Worm (Caenorhabditis elegans): ENCODE results near the gene Y116A8B.1.
A peak's percentile ranks its signal among the peaks of the same experiment; 100 is the strongest.

Y116A8B.1 gene

ce11 chrIV:17263714-17264113 lies 47.6 kb downstream of the Y116A8B.1 start (continued):
- TF ChIP-seq nhr-25 (tag; optimal IDR thresholded peaks at IDR 0.05) (peak; percentile 27), ama-1 (optimal IDR thresholded peaks at IDR 0.05) (no peak), fos-1 (tag; optimal IDR thresholded peaks at IDR 0.05) (peak; percentile 92), ZK546.5 (tag; optimal IDR thresholded peaks at IDR 0.05) (no peak), sma-9 (GFP tag; optimal IDR thresholded peaks at IDR 0.05) (no peak), sma-9 (tag; optimal IDR thresholded peaks at IDR 0.05) (no peak), lin-13 (GFP tag; optimal IDR thresholded peaks at IDR 0.05) (no peak), snpc-4 (tag; optimal IDR thresholded peaks at IDR 0.05) (no peak), mab-5 (tag; optimal IDR thresholded peaks at IDR 0.05) (no peak), sem-4 (tag; optimal IDR thresholded peaks at IDR 0.05) (no peak), nhr-21 (tag; optimal IDR thresholded peaks at IDR 0.05) (peak; percentile 75), nhr-237 (tag; optimal IDR thresholded peaks at IDR 0.05) (no peak), F13H6.1 (tag; optimal IDR thresholded peaks at IDR 0.05) (peak; percentile 54), aly-2 (tag; optimal IDR thresholded peaks at IDR 0.05) (no peak)

DNA sequence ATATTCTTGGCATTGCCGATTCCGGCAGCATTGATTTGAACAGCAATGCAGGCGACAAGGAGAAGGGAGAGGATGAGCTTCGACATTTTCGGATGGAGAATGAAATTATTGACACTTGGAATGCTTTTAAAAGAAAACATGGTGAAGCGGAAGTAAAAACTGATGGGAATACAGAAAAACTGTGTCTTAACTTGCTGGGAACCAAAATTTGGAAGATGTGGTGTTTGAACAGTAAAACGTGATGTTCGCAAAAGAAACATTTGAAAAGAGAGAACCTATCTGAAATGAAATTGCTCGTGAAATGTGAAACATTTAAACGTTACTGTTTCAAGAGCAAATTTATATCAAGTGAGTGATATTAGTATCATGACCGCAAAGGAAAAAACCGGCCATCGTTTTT lies 48.6 kb downstream of the Y116A8B.1 start, which contains the start of gene F26D10.13:
F26D10.13 (minus strand) TSS at position 101 of the 400 bp plus-strand sequence.
- TF ChIP-seq nhr-25 (tag; optimal IDR thresholded peaks at IDR 0.05): no peak
- TF ChIP-seq peb-1 (tag; optimal IDR thresholded peaks at IDR 0.05): no peak
- TF ChIP-seq lin-11 (tag; optimal IDR thresholded peaks at IDR 0.05): no peak
- no peak for TF ChIP-seq crh-2 (tag; optimal IDR thresholded peaks at IDR 0.05)
- no peak for TF ChIP-seq ZK546.5 (tag; optimal IDR thresholded peaks at IDR 0.05)
- no peak for TF ChIP-seq unc-55 (GFP tag; optimal IDR thresholded peaks at IDR 0.05)
- TF ChIP-seq C34F6.9 (tag; optimal IDR thresholded peaks at IDR 0.05): no peak

DNA sequence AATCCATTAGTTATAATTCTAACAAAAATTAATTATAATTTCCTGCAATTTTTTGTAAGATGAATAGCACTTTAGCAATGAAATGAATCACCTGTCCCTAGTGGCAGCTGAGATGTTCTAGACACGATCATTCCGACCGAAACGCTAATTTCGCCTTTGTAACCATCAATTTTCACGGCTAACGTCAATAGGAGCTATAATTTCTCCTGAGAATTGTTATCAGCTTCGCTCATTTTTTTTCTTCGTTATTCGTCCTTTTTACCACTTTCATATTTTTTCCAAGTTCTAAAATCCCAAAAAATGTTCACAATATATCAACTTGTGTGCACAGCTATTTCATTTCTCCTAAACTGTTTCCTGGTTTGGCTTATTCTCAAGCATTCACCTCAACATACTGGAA lies 49.1 kb downstream of the Y116A8B.1 start, which contains the start of gene str-187:
str-187 (plus strand) TSS at position 301 of the 400 bp plus-strand sequence.
- TF ChIP-seq fos-1 (tag; optimal IDR thresholded peaks at IDR 0.05): no peak
- TF ChIP-seq sma-3 (GFP tag; optimal IDR thresholded peaks at IDR 0.05): no peak
- no peak for TF ChIP-seq nhr-21 (tag; optimal IDR thresholded peaks at IDR 0.05)
- no peak for TF ChIP-seq unc-55 (GFP tag; optimal IDR thresholded peaks at IDR 0.05)
- no peak for TF ChIP-seq unc-39 (tag; optimal IDR thresholded peaks at IDR 0.05)
- no peak for TF ChIP-seq ZK546.5 (tag; optimal IDR thresholded peaks at IDR 0.05)
- no peak for TF ChIP-seq nhr-12 (tag; optimal IDR thresholded peaks at IDR 0.05)
- no peak for TF ChIP-seq ztf-1 (GFP tag; conservative IDR thresholded peaks at IDR 0.05)
- TF ChIP-seq nhr-10 (tag; optimal IDR thresholded peaks at IDR 0.05): no peak
- no peak for TF ChIP-seq nhr-6 (tag; optimal IDR thresholded peaks at IDR 0.05)
- TF ChIP-seq nhr-11 (tag; optimal IDR thresholded peaks at IDR 0.05): no peak
- no peak for TF ChIP-seq ztf-11 (tag; optimal IDR thresholded peaks at IDR 0.05)
- TF ChIP-seq peb-1 (tag; optimal IDR thresholded peaks at IDR 0.05): no peak
- TF ChIP-seq sma-9 (GFP tag; optimal IDR thresholded peaks at IDR 0.05): no peak
- TF ChIP-seq sma-9 (tag; optimal IDR thresholded peaks at IDR 0.05): no peak
- no peak for TF ChIP-seq dmd-4 (tag; optimal IDR thresholded peaks at IDR 0.05)
- no peak for TF ChIP-seq sem-4 (tag; optimal IDR thresholded peaks at IDR 0.05)
- no peak for TF ChIP-seq gmeb-1 (tag; optimal IDR thresholded peaks at IDR 0.05)
- TF ChIP-seq nhr-77 (tag; optimal IDR thresholded peaks at IDR 0.05): no peak

DNA sequence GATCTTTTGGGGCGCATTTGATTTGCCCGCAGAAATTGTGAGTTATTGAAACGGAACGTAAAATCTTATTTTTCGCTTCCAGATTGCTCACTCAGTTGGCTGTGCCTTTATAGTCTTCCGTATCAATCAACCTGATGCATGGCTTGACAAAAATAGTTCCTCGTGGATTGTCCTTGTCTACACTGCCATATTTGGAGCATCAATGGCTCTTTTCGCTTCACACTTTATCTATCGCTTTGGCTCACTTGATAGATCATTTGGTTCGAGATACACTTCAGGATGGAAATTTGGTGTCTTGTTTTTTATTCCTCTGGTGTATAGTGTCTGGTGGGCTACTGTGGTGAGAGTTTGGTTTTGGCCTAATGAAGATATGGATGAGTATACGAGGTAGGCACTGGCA lies 49.6 kb downstream of the Y116A8B.1 start:
- no peak for TF ChIP-seq skn-1 (tag; optimal IDR thresholded peaks at IDR 0.05)
- TF ChIP-seq dmd-4 (tag; optimal IDR thresholded peaks at IDR 0.05): no peak
- no peak for TF ChIP-seq unc-62 (GFP tag; optimal IDR thresholded peaks at IDR 0.05)

Measured in whole organism, L2 larva.